Fruit fly (Drosophila melanogaster): ENCODE data around the gene Rrp1.

Rrp1 gene

dm6 chr2L:3004601-3005000, 32.3 kb upstream of the Rrp1 start (continued):
- TF ChIP-seq Ets96B (tag; optimal IDR thresholded peaks at IDR 0.05): peak; percentile 48
- TF ChIP-seq Eip75B (GFP tag; optimal IDR thresholded peaks at IDR 0.05): peak; percentile 63
- TF ChIP-seq CG4318 (GFP tag; optimal IDR thresholded peaks at IDR 0.05): no peak
- peak; percentile 51 for TF ChIP-seq Sox102F (GFP tag; optimal IDR thresholded peaks at IDR 0.05)
- no peak for TF ChIP-seq Blimp-1 (GFP tag; optimal IDR thresholded peaks at IDR 0.05)
- peak; percentile 52 for TF ChIP-seq Hr39 (GFP tag; optimal IDR thresholded peaks at IDR 0.05)
- no peak for TF ChIP-seq eg (GFP tag; IDR thresholded peaks at IDR 0.05)
- peak; percentile 28 for TF ChIP-seq lz (GFP tag; optimal IDR thresholded peaks at IDR 0.05)
- peak; percentile 58 for TF ChIP-seq CG34406 (GFP tag; optimal IDR thresholded peaks at IDR 0.05)
- TF ChIP-seq vri (GFP tag; optimal IDR thresholded peaks at IDR 0.05): peak; percentile 7
- peak; percentile 60 for TF ChIP-seq CG6808 (GFP tag; optimal IDR thresholded peaks at IDR 0.05)
- peak; percentile 27 for TF ChIP-seq net (GFP tag; optimal IDR thresholded peaks at IDR 0.05)
- TF ChIP-seq OdsH (GFP tag; optimal IDR thresholded peaks at IDR 0.05): peak; percentile 36

- TF ChIP-seq Sox15 (GFP tag; optimal IDR thresholded peaks at IDR 0.05): no peak
- TF ChIP-seq Hr39 (GFP tag; optimal IDR thresholded peaks at IDR 0.05): no peak
- TF ChIP-seq CG11294 (GFP tag; IDR thresholded peaks at IDR 0.05): peak; percentile 52; the same call in 1 of the 2 replicates
- no peak for TF ChIP-seq Eip93F (GFP tag; optimal IDR thresholded peaks at IDR 0.05)
- TF ChIP-seq spab (GFP tag; optimal IDR thresholded peaks at IDR 0.05): no peak
- TF ChIP-seq salr (GFP tag; optimal IDR thresholded peaks at IDR 0.05): peak in 1 of 2 experiments; percentile 60
- TF ChIP-seq Gug (GFP tag; IDR thresholded peaks at IDR 0.05): peak; percentile 63
- peak; percentile 7 for TF ChIP-seq fkh (GFP tag; optimal IDR thresholded peaks at IDR 0.05)
- TF ChIP-seq Sox14 (GFP tag; optimal IDR thresholded peaks at IDR 0.05): peak; percentile 25
- peak; percentile 28 for TF ChIP-seq net (GFP tag; optimal IDR thresholded peaks at IDR 0.05)
- no peak for TF ChIP-seq CG6792 (GFP tag; optimal IDR thresholded peaks at IDR 0.05)
- no peak for TF ChIP-seq CG1621 (tag; optimal IDR thresholded peaks at IDR 0.05)
- peak; percentile 83 for TF ChIP-seq eg (GFP tag; IDR thresholded peaks at IDR 0.05)
- TF ChIP-seq fd59A (GFP tag; optimal IDR thresholded peaks at IDR 0.05): no peak
- TF ChIP-seq CG10669 (GFP tag; optimal IDR thresholded peaks at IDR 0.05): no peak
- TF ChIP-seq OdsH (GFP tag; optimal IDR thresholded peaks at IDR 0.05): peak; percentile 49
- no peak for TF ChIP-seq esn (GFP tag; optimal IDR thresholded peaks at IDR 0.05)
- TF ChIP-seq Smox (GFP tag; optimal IDR thresholded peaks at IDR 0.05): no peak
- TF ChIP-seq CG15336 (GFP tag; IDR thresholded peaks at IDR 0.05): peak; percentile 93
- TF ChIP-seq Sox102F (GFP tag; optimal IDR thresholded peaks at IDR 0.05): no peak
- TF ChIP-seq CG34406 (GFP tag; optimal IDR thresholded peaks at IDR 0.05): peak; percentile 8
- peak; percentile 80 for TF ChIP-seq CG6163 (GFP tag; IDR thresholded peaks at IDR 0.05)
- TF ChIP-seq ss (GFP tag; optimal IDR thresholded peaks at IDR 0.05): no peak
- peak; percentile 11 for TF ChIP-seq Lpt (GFP tag; optimal IDR thresholded peaks at IDR 0.05)
- peak; percentile 22 for TF ChIP-seq CG7368 (GFP tag; optimal IDR thresholded peaks at IDR 0.05)
- peak; percentile 86 for TF ChIP-seq CG4318 (GFP tag; optimal IDR thresholded peaks at IDR 0.05)
- TF ChIP-seq CG11762 (GFP tag; optimal IDR thresholded peaks at IDR 0.05; ENCODE audit: insufficient read depth): peak; percentile 21
- TF ChIP-seq CG32006 (GFP tag; optimal IDR thresholded peaks at IDR 0.05): peak; percentile 94
- peak; percentile 85 for TF ChIP-seq CG6276 (GFP tag; optimal IDR thresholded peaks at IDR 0.05)
- TF ChIP-seq Eip75B (GFP tag; optimal IDR thresholded peaks at IDR 0.05): peak; percentile 15
- TF ChIP-seq CG11902 (GFP tag; optimal IDR thresholded peaks at IDR 0.05): no peak
- TF ChIP-seq Eip78C (GFP tag): peak; percentile 86
- TF ChIP-seq CG31627 (GFP tag; optimal IDR thresholded peaks at IDR 0.05): no peak
- peak; percentile 93 for TF ChIP-seq Hr4 (GFP tag; optimal IDR thresholded peaks at IDR 0.05)
- peak; percentile 24 for TF ChIP-seq acj6 (GFP tag; optimal IDR thresholded peaks at IDR 0.05)
- TF ChIP-seq pdm3 (GFP tag; optimal IDR thresholded peaks at IDR 0.05): peak; percentile 47
- TF ChIP-seq CG3032 (tag; optimal IDR thresholded peaks at IDR 0.05): no peak
- no peak for TF ChIP-seq dsx (GFP tag; optimal IDR thresholded peaks at IDR 0.05; ENCODE audit: poor library complexity, severe bottlenecking)
- TF ChIP-seq dac (GFP tag; optimal IDR thresholded peaks at IDR 0.05): peak; percentile 69
- peak; percentile 57 for TF ChIP-seq achi (GFP tag; optimal IDR thresholded peaks at IDR 0.05)
- TF ChIP-seq Ets21C (GFP tag; optimal IDR thresholded peaks at IDR 0.05): no peak
- TF ChIP-seq CG8119 (GFP tag; IDR thresholded peaks at IDR 0.05): peak; percentile 93
- TF ChIP-seq CG3919 (GFP tag; optimal IDR thresholded peaks at IDR 0.05): peak; percentile 46
Observed at dm6 chr2L:3003399-3003798, 31.1 kb upstream of the Rrp1 start.

All from whole organism, prepupa.